Fruit fly (Drosophila melanogaster) whole organism, embryonic: ENCODE results near the gene Caper.

ENCODE experiments used
- ATbp ChIP-seq: fragments of 200-800 bp; sonication (Bioruptor generic); optimal IDR thresholded peaks from 2 replicates; lab custom pipeline; 2017; ENCODE audit warnings: missing biosample characterization, mild to moderate bottlenecking, missing genetic modification characterization, missing genetic modification reagents
- BtbVII ChIP-seq: fragments of 200-800 bp; sonication (Bioruptor generic); optimal IDR thresholded peaks from 3 replicates; lab custom pipeline; 2017; ENCODE audit warnings: missing biosample characterization, mild to moderate bottlenecking, missing genetic modification characterization
- CG10462 ChIP-seq: fragments of 200-800 bp; sonication (Bioruptor generic); optimal IDR thresholded peaks from 2 replicates; lab custom pipeline; 2016; ENCODE audit warnings: missing biosample characterization, missing genetic modification characterization
- CG10565 ChIP-seq: fragments of 200-800 bp; sonication (Bioruptor generic); optimal IDR thresholded peaks from 3 replicates; lab custom pipeline; 2016; ENCODE audit warnings: missing biosample characterization, mild to moderate bottlenecking, missing genetic modification characterization
- CG12299 ChIP-seq: fragments of 200-800 bp; sonication (Bioruptor generic); optimal IDR thresholded peaks from 2 replicates; lab custom pipeline; 2018; ENCODE audit warnings: missing biosample characterization, mild to moderate bottlenecking, missing genetic modification characterization
- CG13775 ChIP-seq: fragments of 200-800 bp; sonication (Bioruptor generic); optimal IDR thresholded peaks from 3 replicates; lab custom pipeline; 2017; ENCODE audit warnings: missing biosample characterization, mild to moderate bottlenecking, missing genetic modification characterization
- CG1647 ChIP-seq: fragments of 200-800 bp; sonication (Bioruptor generic); optimal IDR thresholded peaks from 3 replicates; lab custom pipeline; 2016; ENCODE audit warnings: missing biosample characterization, missing genetic modification characterization
- CG17186 ChIP-seq: fragments of 200-800 bp; sonication (Bioruptor generic); optimal IDR thresholded peaks from 3 replicates; lab custom pipeline; 2017; ENCODE audit warnings: missing biosample characterization, missing genetic modification reagents, missing genetic modification characterization
- CG18599 ChIP-seq: fragments of 200-800 bp; sonication (Bioruptor generic); optimal IDR thresholded peaks from 3 replicates; lab custom pipeline; 2017; ENCODE audit warnings: missing biosample characterization, missing genetic modification characterization, mild to moderate bottlenecking, moderate library complexity, missing genetic modification reagents
- CG30403 ChIP-seq: fragments of 200-800 bp; sonication (Bioruptor generic); optimal IDR thresholded peaks from 3 replicates; lab custom pipeline; 2016; ENCODE audit warnings: missing biosample characterization, missing genetic modification characterization
- CG3065 ChIP-seq: fragments of 200-800 bp; sonication (Bioruptor generic); optimal IDR thresholded peaks from 2 replicates; lab custom pipeline; 2016; ENCODE audit warnings: missing biosample characterization, missing genetic modification characterization
- CG34224 ChIP-seq: fragments of 200-800 bp; sonication (Bioruptor generic); IDR thresholded peaks from 3 replicates; pipeline ENCODE4 v1.3.6; 2022; ENCODE audit warnings: missing biosample characterization, missing genetic modification characterization; ENCODE audit not compliant: partially characterized antibody
- CG4328 ChIP-seq: fragments of 200-800 bp; sonication (Bioruptor generic); optimal IDR thresholded peaks from 3 replicates; lab custom pipeline; 2017; ENCODE audit warnings: missing biosample characterization, missing genetic modification reagents, missing genetic modification characterization
- CG5245 ChIP-seq: fragments of 200-800 bp; sonication (Bioruptor generic); optimal IDR thresholded peaks from 3 replicates; lab custom pipeline; 2016; ENCODE audit warnings: missing biosample characterization, missing genetic modification characterization
- CG7987 ChIP-seq: fragments of 200-800 bp; sonication (Bioruptor generic); optimal IDR thresholded peaks from 2 replicates; lab custom pipeline; 2018; ENCODE audit warnings: missing biosample characterization, mild to moderate bottlenecking, missing genetic modification characterization, moderate library complexity
- CG9876 ChIP-seq: fragments of 200-800 bp; sonication (Bioruptor generic); optimal IDR thresholded peaks from 2 replicates; lab custom pipeline; 2016; ENCODE audit warnings: missing biosample characterization, missing genetic modification characterization
- CkIIα-i1 ChIP-seq: fragments of 200-800 bp; sonication (Bioruptor generic); IDR thresholded peaks from 2 replicates; pipeline ENCODE4 v1.3.6; 2022; ENCODE audit warnings: missing biosample characterization, missing genetic modification characterization
- D ChIP-seq, 2 experiments: fragments of 200-800 bp in 1 of 2; fragments of >200 bp in 1 of 2; sonication (Bioruptor generic) in 1 of 2; optimal IDR thresholded peaks; 2 replicates in 1 of 2; 3 replicates in 1 of 2; lab custom pipeline; 2017; ENCODE audit warnings: mild to moderate bottlenecking in 1 of 2, missing biosample characterization in 1 of 2, missing genetic modification characterization in 1 of 2, missing genetic modification reagents in 1 of 2
- D19A ChIP-seq: fragments of 200-800 bp; optimal IDR thresholded peaks from 3 replicates; lab custom pipeline; 2019; ENCODE audit warnings: missing biosample characterization, mild to moderate bottlenecking, missing genetic modification characterization, moderate library complexity
- D19B ChIP-seq: fragments of 200-800 bp; sonication (Bioruptor generic); optimal IDR thresholded peaks from 2 replicates; lab custom pipeline; 2017; ENCODE audit warnings: missing biosample characterization, mild to moderate bottlenecking, missing genetic modification characterization
- Dbx ChIP-seq: fragments of 200-800 bp; sonication (Bioruptor generic); IDR thresholded peaks from 3 replicates; pipeline ENCODE4 v1.3.6; 2022; ENCODE audit warnings: missing biosample characterization, missing genetic modification characterization
- Dfd ChIP-seq, 2 experiments: fragments of >200 bp; optimal IDR thresholded peaks; 2 replicates each; lab custom pipeline; 2017; ENCODE audit warnings: missing biosample characterization in 2 of 2, missing genetic modification characterization in 2 of 2
- Fer3 ChIP-seq: fragments of 200-800 bp; sonication (Bioruptor generic); optimal IDR thresholded peaks from 2 replicates; lab custom pipeline; 2018; ENCODE audit warnings: missing biosample characterization, mild to moderate bottlenecking, missing genetic modification characterization, moderate library complexity
- GATAe ChIP-seq: fragments of 200-800 bp; sonication (Bioruptor generic); conservative IDR thresholded peaks from 2 replicates; pipeline ENCODE4 v1.3.6; 2022; ENCODE audit warnings: missing biosample characterization, missing genetic modification characterization
- Hmx ChIP-seq: fragments of 200-800 bp; sonication (Bioruptor generic); optimal IDR thresholded peaks from 2 replicates; lab custom pipeline; 2016; ENCODE audit warnings: missing biosample characterization, missing genetic modification characterization
- MBD-R2 ChIP-seq: fragments of 200-800 bp; sonication (Bioruptor generic); IDR thresholded peaks from 2 replicates; pipeline ENCODE4 v1.3.6; 2022; ENCODE audit warnings: missing biosample characterization, missing genetic modification characterization
- Poxn ChIP-seq: fragments of 200-800 bp; sonication (Bioruptor generic); IDR thresholded peaks from 2 replicates; pipeline ENCODE4 v1.3.6; 2022; ENCODE audit warnings: missing biosample characterization, missing genetic modification characterization
- ase ChIP-seq: fragments of 200-800 bp; sonication (Bioruptor generic); IDR thresholded peaks from 3 replicates; pipeline ENCODE4 v1.3.6; 2022; ENCODE audit warnings: missing biosample characterization, missing genetic modification characterization
- chn ChIP-seq: fragments of 200-800 bp; sonication (Bioruptor generic); optimal IDR thresholded peaks from 2 replicates; lab custom pipeline; 2016; ENCODE audit warnings: missing biosample characterization, missing genetic modification characterization
- croc ChIP-seq: fragments of 200-800 bp; sonication (Bioruptor generic); conservative IDR thresholded peaks from 3 replicates; pipeline ENCODE4 v1.3.6; 2022; ENCODE audit warnings: missing biosample characterization, missing genetic modification characterization
- danr ChIP-seq: fragments of 200-800 bp; sonication (Bioruptor generic); IDR thresholded peaks from 2 replicates; pipeline ENCODE4 v1.3.6; 2022; ENCODE audit warnings: missing biosample characterization, missing genetic modification characterization
- dati ChIP-seq: fragments of 200-800 bp; sonication (Bioruptor generic); IDR thresholded peaks from 2 replicates; pipeline ENCODE4 v1.3.6; 2022; ENCODE audit warnings: missing biosample characterization, missing genetic modification characterization
- ewg ChIP-seq: fragments of 200-800 bp; sonication (Bioruptor generic); optimal IDR thresholded peaks from 3 replicates; lab custom pipeline; 2017; ENCODE audit warnings: mild to moderate bottlenecking, missing biosample characterization, missing genetic modification reagents, missing genetic modification characterization
- gce ChIP-seq: fragments of 200-800 bp; sonication (Bioruptor generic); IDR thresholded peaks from 3 replicates; pipeline ENCODE4 v1.3.6; 2022; ENCODE audit warnings: missing biosample characterization, missing genetic modification characterization
- gfzf ChIP-seq: fragments of 200-800 bp; sonication (Bioruptor generic); optimal IDR thresholded peaks from 2 replicates; lab custom pipeline; 2016; ENCODE audit warnings: missing biosample characterization, mild to moderate bottlenecking, missing genetic modification characterization, moderate library complexity
- grau ChIP-seq: fragments of 200-800 bp; optimal IDR thresholded peaks from 3 replicates; lab custom pipeline; 2019; ENCODE audit warnings: missing biosample characterization, mild to moderate bottlenecking, missing genetic modification characterization, moderate library complexity
- hth ChIP-seq: fragments of >200 bp; optimal IDR thresholded peaks from 2 replicates; lab custom pipeline; 2017; ENCODE audit warnings: inconsistent platforms
- insv ChIP-seq, 2 experiments: fragments of 200-800 bp; sonication (Bioruptor generic); optimal IDR thresholded peaks; 3 replicates each; lab custom pipeline; 2016 to 2018; ENCODE audit warnings: missing biosample characterization in 2 of 2, missing genetic modification characterization in 2 of 2
- mirr ChIP-seq: fragments of 200-800 bp; sonication (Bioruptor generic); optimal IDR thresholded peaks from 3 replicates; lab custom pipeline; 2018; ENCODE audit warnings: missing biosample characterization, mild to moderate bottlenecking, missing genetic modification characterization
- org-1 ChIP-seq: fragments of 200-800 bp; sonication (Bioruptor generic); optimal IDR thresholded peaks from 2 replicates; lab custom pipeline; 2017; ENCODE audit warnings: missing biosample characterization, missing genetic modification characterization
- pfk ChIP-seq: fragments of 200-800 bp; sonication (Bioruptor generic); optimal IDR thresholded peaks from 2 replicates; lab custom pipeline; 2018; ENCODE audit warnings: missing biosample characterization, mild to moderate bottlenecking, missing genetic modification characterization, moderate library complexity
- pita ChIP-seq: fragments of 200-800 bp; sonication (Bioruptor generic); optimal IDR thresholded peaks from 2 replicates; lab custom pipeline; 2017; ENCODE audit warnings: missing biosample characterization, mild to moderate bottlenecking, missing genetic modification characterization
- pnt ChIP-seq: fragments of 200-800 bp; sonication (Bioruptor generic); optimal IDR thresholded peaks from 3 replicates; lab custom pipeline; 2016; ENCODE audit warnings: missing biosample characterization, missing genetic modification characterization
- pzg ChIP-seq: fragments of 200-800 bp; sonication (Bioruptor generic); optimal IDR thresholded peaks from 3 replicates; lab custom pipeline; 2018; ENCODE audit warnings: missing biosample characterization, mild to moderate bottlenecking, missing genetic modification characterization, moderate library complexity
- rib ChIP-seq: fragments of 200-800 bp; sonication (Bioruptor generic); IDR thresholded peaks from 2 replicates; pipeline ENCODE4 v1.3.6; 2022; ENCODE audit warnings: missing biosample characterization, missing genetic modification characterization
- sima ChIP-seq: fragments of 200-800 bp; sonication (Bioruptor generic); optimal IDR thresholded peaks from 2 replicates; lab custom pipeline; 2016; ENCODE audit warnings: missing biosample characterization, missing genetic modification characterization
- slp2 ChIP-seq: fragments of 200-800 bp; sonication (Bioruptor generic); optimal IDR thresholded peaks from 2 replicates; lab custom pipeline; 2016; ENCODE audit warnings: missing biosample characterization, missing genetic modification characterization
- trem ChIP-seq: fragments of 200-800 bp; optimal IDR thresholded peaks from 3 replicates; lab custom pipeline; 2019; ENCODE audit warnings: missing biosample characterization, mild to moderate bottlenecking, missing genetic modification characterization, moderate library complexity
- trh ChIP-seq: fragments of 200-800 bp; sonication (Bioruptor generic); optimal IDR thresholded peaks from 2 replicates; lab custom pipeline; 2016; ENCODE audit warnings: missing biosample characterization, missing genetic modification characterization
- tx ChIP-seq: fragments of 200-800 bp; sonication (Bioruptor generic); optimal IDR thresholded peaks from 2 replicates; lab custom pipeline; 2016; ENCODE audit warnings: missing biosample characterization, missing genetic modification characterization

Gene Caper

DNA sequence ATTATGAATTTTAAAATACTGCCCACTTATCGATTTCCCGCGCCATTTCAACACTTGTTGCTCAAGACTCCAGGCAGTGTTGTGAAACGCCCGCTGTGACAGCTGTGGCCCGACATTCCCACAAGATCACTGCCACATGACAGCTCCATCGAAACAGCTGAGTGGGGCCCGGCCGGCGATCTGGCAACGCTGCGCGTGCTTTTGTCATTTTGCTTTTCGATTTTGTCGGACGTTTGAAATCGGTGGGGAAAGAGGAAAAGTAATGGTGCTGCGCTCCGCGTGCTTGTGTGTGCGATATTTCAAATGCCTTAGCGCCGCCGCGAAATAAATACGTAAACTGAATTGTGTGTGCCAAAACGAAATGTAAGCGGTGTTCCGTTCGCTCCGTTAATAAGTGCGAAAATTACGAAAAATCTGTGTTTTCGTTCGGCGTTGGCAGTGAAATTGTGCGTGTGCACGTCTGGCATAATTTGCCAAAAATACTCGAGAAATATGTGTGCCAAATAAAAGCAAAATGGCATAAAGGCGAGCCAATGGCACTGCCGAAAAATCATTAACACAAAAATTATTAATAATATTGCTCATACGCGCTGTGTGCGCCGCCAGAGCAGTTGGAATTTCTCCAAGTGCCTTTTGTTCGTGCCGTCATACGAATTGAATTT, 9.8 kb downstream of the Caper start (continued):
- TF ChIP-seq Dfd (GFP tag; optimal IDR thresholded peaks at IDR 0.05; lab: Kevin White, UChicago) (no peak), CG12299 (tag; lab: Kevin White, UChicago) (peak; percentile 35), CG17186 (peak; percentile 83), pnt (no peak), GATAe (GFP tag; lab: Robert Waterston, UW) (no peak), pita (GFP tag; lab: Kevin White, UChicago) (no peak), Fer3 (tag; lab: Kevin White, UChicago) (no peak), ase (GFP tag; lab: Robert Waterston, UW) (peak; percentile 51; the same call in 1 of the 3 replicates), CG13775 (peak; percentile 49), dati (GFP tag; lab: Robert Waterston, UW) (no peak), CG5245 (GFP tag; lab: Kevin White, UChicago) (no peak), CG3065 (no peak), ewg (GFP tag; lab: Kevin White, UChicago) (peak; percentile 47), CG34224 (GFP tag; lab: Robert Waterston, UW) (peak; percentile 71), Poxn (GFP tag; lab: Robert Waterston, UW) (no peak), danr (GFP tag; lab: Robert Waterston, UW) (0 out of 2 replicates have a peak, but pooled peaks have one; percentile 11), trem (tag; lab: Kevin White, UChicago) (peak; percentile 61), CG9876 (no peak), tx (GFP tag; lab: Kevin White, UChicago) (peak; percentile 4), CG18599 (GFP tag; lab: Kevin White, UChicago) (peak; percentile 57), CG7987 (GFP tag; lab: Kevin White, UChicago) (peak; percentile 84), mirr (GFP tag; lab: Kevin White, UChicago) (peak; percentile 58), MBD-R2 (GFP tag; lab: Robert Waterston, UW) (peak; percentile 83), CG10462 (GFP tag; lab: Kevin White, UChicago) (no peak), D (optimal IDR thresholded peaks at IDR 0.05; lab: Kevin White, UChicago) (no peak), D (GFP tag; optimal IDR thresholded peaks at IDR 0.05; lab: Kevin White, UChicago) (no peak), pzg (peak; percentile 99), CG30403 (GFP tag; lab: Kevin White, UChicago) (peak; percentile 44), sima (GFP tag; lab: Kevin White, UChicago) (no peak), hth (lab: Kevin White, UChicago) (no peak), trh (GFP tag; lab: Kevin White, UChicago) (no peak), CkIIα-i1 (GFP tag; lab: Robert Waterston, UW) (no peak), Hmx (GFP tag; lab: Kevin White, UChicago) (no peak), CG10565 (GFP tag; lab: Kevin White, UChicago) (no peak), gce (no peak; the same call in 2 of the 3 replicates), pfk (GFP tag; lab: Kevin White, UChicago) (peak; percentile 56), ATbp (GFP tag; lab: Kevin White, UChicago) (no peak), insv (GFP tag; optimal IDR thresholded peaks at IDR 0.05; lab: Kevin White, UChicago) (peak in 1 of 2 experiments; percentile 28), gfzf (GFP tag; lab: Kevin White, UChicago) (peak; percentile 27), grau (tag; lab: Kevin White, UChicago) (peak; percentile 19), croc (GFP tag; lab: Robert Waterston, UW) (no peak), CG1647 (no peak), org-1 (GFP tag; lab: Kevin White, UChicago) (peak; percentile 47), D19B (GFP tag; lab: Kevin White, UChicago) (no peak), rib (GFP tag; lab: Robert Waterston, UW) (peak; percentile 47; the same call in 1 of the 2 replicates), D19A (tag; lab: Kevin White, UChicago) (no peak), Dbx (GFP tag; lab: Robert Waterston, UW) (peak; percentile 69), BtbVII (GFP tag; lab: Kevin White, UChicago) (no peak), CG4328 (GFP tag; lab: Kevin White, UChicago) (peak; percentile 26), slp2 (no peak), chn (GFP tag; lab: Kevin White, UChicago) (peak; percentile 45)
